Worm (Caenorhabditis elegans) whole organism, L4 larva: ENCODE data around the gene zhit-2.

Experiments
- Y75B8A.6 ChIP-seq: fragments of 200-800 bp; sonication (Bioruptor generic); IDR thresholded peaks from 2 replicates; pipeline ENCODE4 v1.3.6; 2022; ENCODE audit warnings: missing genetic modification reagents, missing genetic modification characterization, missing compliant biosample characterization
- ama-1 ChIP-seq: fragments of 150-350 bp; optimal IDR thresholded peaks from 2 replicates; lab custom pipeline; 2014; ENCODE audit warnings: inconsistent platforms, mixed read lengths
- egl-43 ChIP-seq: fragments of 200-800 bp; sonication (Bioruptor generic); IDR thresholded peaks from 2 replicates; pipeline ENCODE4 v1.3.6; 2022; ENCODE audit warnings: missing genetic modification reagents, missing genetic modification characterization, missing compliant biosample characterization
- fkh-10 ChIP-seq: fragments of 150-350 bp; optimal IDR thresholded peaks from 2 replicates; lab custom pipeline; 2014; ENCODE audit warnings: missing biosample characterization, missing genetic modification reagents, missing genetic modification characterization
- lir-3 ChIP-seq: sonication (generic microtip); optimal IDR thresholded peaks from 2 replicates; lab custom pipeline; 2016; ENCODE audit warnings: mild to moderate bottlenecking, missing genetic modification characterization, missing compliant biosample characterization
- mdl-1 ChIP-seq, 2 experiments: fragments of 150-350 bp in 1 of 2; sonication (generic microtip) in 1 of 2; optimal IDR thresholded peaks; 2 replicates each; lab custom pipeline; 2014 to 2017; ENCODE audit warnings: missing biosample characterization in 2 of 2, missing genetic modification characterization in 2 of 2
- mxl-3 ChIP-seq: fragments of 200-800 bp; sonication (Bioruptor generic); optimal IDR thresholded peaks from 2 replicates; lab custom pipeline; 2018; ENCODE audit warnings: mild to moderate bottlenecking, missing genetic modification characterization, missing compliant biosample characterization
- ztf-11 ChIP-seq: fragments of 150-350 bp; optimal IDR thresholded peaks from 2 replicates; lab custom pipeline; 2014; ENCODE audit warnings: missing biosample characterization, missing genetic modification characterization

DNA sequence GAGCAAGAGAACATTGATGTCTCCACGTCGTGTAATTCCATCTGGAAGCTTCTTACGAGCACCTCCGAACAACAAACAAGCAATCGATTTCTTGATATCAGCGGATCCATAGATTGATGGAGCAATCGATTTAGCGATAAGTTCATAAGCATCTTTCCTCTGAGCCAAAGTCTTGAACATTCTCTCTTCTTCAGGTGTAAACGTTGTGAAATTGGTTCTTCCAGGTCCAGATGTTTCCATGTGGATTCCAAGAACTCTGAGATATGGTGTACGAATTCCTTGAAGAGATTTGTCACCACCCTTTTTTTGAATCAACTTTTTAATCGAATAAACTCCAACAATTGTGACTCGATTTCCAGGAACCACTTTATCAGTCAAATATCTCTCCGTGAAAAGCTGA is 45.8 kb upstream of the zhit-2 start:
- no peak for TF ChIP-seq mxl-3 (GFP tag; lab: Kevin White, UChicago)
- no peak for TF ChIP-seq ztf-11 (tag; lab: Kevin White, UChicago)
- no peak for TF ChIP-seq Y75B8A.6 (GFP tag; lab: Robert Waterston, UW)
- TF ChIP-seq fkh-10 (GFP tag; lab: Kevin White, UChicago), result no peak
- no peak for TF ChIP-seq lir-3 (tag; lab: Kevin White, UChicago)
- TF ChIP-seq ama-1, result no peak
- no peak for TF ChIP-seq egl-43 (GFP tag; lab: Robert Waterston, UW)
- no peak for TF ChIP-seq mdl-1 (tag; optimal IDR thresholded peaks at IDR 0.05; lab: Kevin White, UChicago)
